Worm (Caenorhabditis elegans) whole organism, early embryonic: ENCODE measurements around the gene BE0003N10.1.

Experiments
- B0310.2 ChIP-seq: sonication (generic microtip); optimal IDR thresholded peaks from 2 replicates; lab custom pipeline; 2016; ENCODE audit warnings: mild to moderate bottlenecking, missing genetic modification characterization, missing compliant biosample characterization
- F13C5.2 ChIP-seq: sonication (generic microtip); optimal IDR thresholded peaks from 2 replicates; lab custom pipeline; 2017; ENCODE audit warnings: mild to moderate bottlenecking, missing genetic modification characterization, inconsistent platforms, missing compliant biosample characterization
- aly-1 ChIP-seq: sonication (generic microtip); optimal IDR thresholded peaks from 2 replicates; lab custom pipeline; 2016; ENCODE audit warnings: missing genetic modification characterization, missing compliant biosample characterization
- ama-1 ChIP-seq: fragments of 150-350 bp; optimal IDR thresholded peaks from 2 replicates; lab custom pipeline; 2014
- ceh-13 ChIP-seq: fragments of 200-800 bp; sonication (Bioruptor generic); optimal IDR thresholded peaks from 2 replicates; lab custom pipeline; 2018; ENCODE audit warnings: mild to moderate bottlenecking, missing genetic modification characterization, missing compliant biosample characterization
- ceh-36 ChIP-seq: sonication (generic microtip); optimal IDR thresholded peaks from 2 replicates; lab custom pipeline; 2016; ENCODE audit warnings: missing genetic modification characterization, inconsistent platforms, missing compliant biosample characterization
- ets-7 ChIP-seq: sonication (generic microtip); optimal IDR thresholded peaks from 2 replicates; lab custom pipeline; 2016; ENCODE audit warnings: missing genotype, missing genetic modification characterization, missing compliant biosample characterization
- flt-1 ChIP-seq: fragments of 200-800 bp; sonication (Bioruptor generic); IDR thresholded peaks from 2 replicates; pipeline ENCODE4 v1.3.6; 2022; ENCODE audit warnings: missing genetic modification characterization, missing compliant biosample characterization
- hmbx-1 ChIP-seq: sonication (generic microtip); optimal IDR thresholded peaks from 2 replicates; lab custom pipeline; 2016; ENCODE audit warnings: mild to moderate bottlenecking, missing genetic modification characterization, missing compliant biosample characterization
- hmg-4 ChIP-seq: fragments of 200-800 bp; sonication (Bioruptor generic); optimal IDR thresholded peaks from 2 replicates; lab custom pipeline; 2018; ENCODE audit warnings: mild to moderate bottlenecking, missing genetic modification characterization, missing compliant biosample characterization
- hnd-1 ChIP-seq: sonication (generic microtip); optimal IDR thresholded peaks from 2 replicates; lab custom pipeline; 2016; ENCODE audit warnings: missing genetic modification characterization, missing compliant biosample characterization
- pes-1 ChIP-seq: fragments of 200-800 bp; sonication (Bioruptor generic); IDR thresholded peaks from 2 replicates; pipeline ENCODE4 v1.3.6; 2022; ENCODE audit warnings: missing genetic modification reagents, missing genetic modification characterization, missing compliant biosample characterization
- scrt-1 ChIP-seq: fragments of 200-800 bp; sonication (Bioruptor generic); IDR thresholded peaks from 2 replicates; pipeline ENCODE4 v1.3.6; 2022; ENCODE audit warnings: missing genetic modification characterization, missing compliant biosample characterization
- sea-1 ChIP-seq: fragments of 200-800 bp; sonication (Bioruptor generic); conservative IDR thresholded peaks from 2 replicates; pipeline ENCODE4 v1.3.6; 2022; ENCODE audit warnings: missing genetic modification characterization, missing compliant biosample characterization
- tbx-11 ChIP-seq: fragments of 200-800 bp; sonication (Bioruptor generic); IDR thresholded peaks from 2 replicates; pipeline ENCODE4 v1.3.6; 2022; ENCODE audit warnings: missing genetic modification characterization, missing compliant biosample characterization
- tbx-37 ChIP-seq: fragments of 200-800 bp; sonication (Bioruptor generic); conservative IDR thresholded peaks from 2 replicates; pipeline ENCODE4 v1.3.6; 2022; ENCODE audit warnings: missing genetic modification reagents, missing genetic modification characterization, missing compliant biosample characterization
- tra-4 ChIP-seq: sonication (generic microtip); optimal IDR thresholded peaks from 2 replicates; lab custom pipeline; 2017; ENCODE audit warnings: missing genetic modification characterization, missing compliant biosample characterization

Gene BE0003N10.1

DNA sequence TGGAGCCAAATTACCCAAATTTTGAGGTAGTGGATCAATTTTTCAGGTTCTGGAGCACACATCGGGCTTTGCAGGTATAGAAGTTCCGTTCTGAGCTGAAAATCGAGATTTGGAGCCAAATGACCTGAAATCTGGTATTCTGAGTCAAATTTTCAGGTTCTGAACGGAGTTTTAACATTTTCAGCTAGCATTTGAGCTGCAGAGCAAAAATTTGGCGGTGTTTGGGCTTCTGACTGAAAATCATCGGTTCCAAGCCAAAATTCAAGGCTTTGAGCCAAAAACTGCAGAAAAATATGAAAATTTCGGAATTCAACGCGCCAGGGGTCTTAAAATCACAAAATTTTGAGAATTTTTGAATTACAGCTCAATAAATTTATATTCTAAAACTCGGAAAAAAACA is 6.3 kb upstream of the BE0003N10.1 start, which contains the start of the genes clc-26 and E_BE45912.2:
clc-26 (minus strand) TSS at position 101 of the 400 bp plus-strand sequence.
E_BE45912.2 (minus strand) TSS at position 139 of the 400 bp plus-strand sequence.
- TF ChIP-seq aly-1 (tag; lab: Kevin White, UChicago) (no peak), scrt-1 (GFP tag; lab: Robert Waterston, UW) (no peak), tra-4 (tag; lab: Kevin White, UChicago) (no peak), flt-1 (GFP tag; lab: Robert Waterston, UW) (no peak), hmbx-1 (no peak), tbx-37 (GFP tag; lab: Robert Waterston, UW) (no peak), F13C5.2 (no peak), ceh-36 (no peak)

DNA sequence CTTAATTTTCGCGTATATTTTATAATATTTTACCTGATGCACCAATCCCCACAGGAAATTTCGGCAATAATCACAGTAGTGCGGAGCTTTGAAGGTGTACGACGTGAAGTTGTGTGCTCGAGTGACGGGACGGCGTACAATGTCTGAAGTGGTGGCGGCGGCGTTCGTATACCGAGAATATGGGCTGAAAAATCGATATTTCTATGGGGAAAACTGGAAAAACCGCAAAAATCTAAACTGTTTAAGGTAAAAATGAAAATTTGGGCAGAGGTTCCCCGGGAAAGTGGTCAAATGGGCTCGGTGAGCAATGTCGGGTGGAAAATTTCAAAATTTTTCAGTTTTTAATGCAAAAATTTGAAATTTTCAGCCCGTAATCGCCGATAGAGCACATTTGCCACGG is 2.4 kb upstream of the BE0003N10.1 start:
- no peak for TF ChIP-seq tra-4 (tag; lab: Kevin White, UChicago)
- TF ChIP-seq B0310.2, result no peak
- no peak for TF ChIP-seq flt-1 (GFP tag; lab: Robert Waterston, UW)
- TF ChIP-seq hmbx-1, result no peak
- no peak for TF ChIP-seq ceh-36
- TF ChIP-seq aly-1 (tag; lab: Kevin White, UChicago), result no peak
- no peak for TF ChIP-seq ceh-13
- TF ChIP-seq tbx-37 (GFP tag; lab: Robert Waterston, UW), result no peak
- no peak for TF ChIP-seq sea-1 (GFP tag; lab: Robert Waterston, UW)
- TF ChIP-seq ama-1 (lab: Kevin White, UChicago), result no peak
- no peak for TF ChIP-seq ets-7 (tag; lab: Kevin White, UChicago)
- no peak for TF ChIP-seq hmg-4 (GFP tag; lab: Kevin White, UChicago)

DNA sequence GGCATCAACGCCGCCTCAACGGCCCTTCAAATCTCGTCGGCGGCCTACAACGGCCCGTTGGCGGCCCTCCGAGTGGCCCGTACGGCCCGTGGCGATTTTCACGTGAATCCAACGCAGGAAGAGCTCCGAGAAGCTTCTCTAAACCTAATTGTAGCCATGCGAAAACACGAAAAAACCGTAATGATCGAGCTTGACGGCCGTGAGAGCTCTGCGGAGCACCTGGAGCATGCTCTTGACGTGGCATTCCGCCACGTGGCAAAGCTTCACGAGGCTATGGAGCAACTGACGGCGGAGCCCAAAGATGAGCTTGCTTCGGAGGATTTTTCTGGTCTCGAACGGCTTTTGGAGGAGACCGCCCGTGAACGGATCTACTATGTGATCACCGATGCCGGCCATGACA is 2.8 kb downstream of the BE0003N10.1 start:
- TF ChIP-seq sea-1 (GFP tag; lab: Robert Waterston, UW) (no peak), aly-1 (tag; lab: Kevin White, UChicago) (no peak), hmg-4 (GFP tag; lab: Kevin White, UChicago) (no peak), hnd-1 (no peak), ets-7 (tag; lab: Kevin White, UChicago) (no peak), ceh-36 (no peak), ceh-13 (no peak), pes-1 (GFP tag; lab: Robert Waterston, UW) (no peak), tra-4 (tag; lab: Kevin White, UChicago) (no peak), B0310.2 (no peak), F13C5.2 (no peak), tbx-11 (no peak), hmbx-1 (no peak), flt-1 (GFP tag; lab: Robert Waterston, UW) (no peak), tbx-37 (GFP tag; lab: Robert Waterston, UW) (no peak), scrt-1 (GFP tag; lab: Robert Waterston, UW) (no peak), ama-1 (lab: Kevin White, UChicago) (no peak)

DNA sequence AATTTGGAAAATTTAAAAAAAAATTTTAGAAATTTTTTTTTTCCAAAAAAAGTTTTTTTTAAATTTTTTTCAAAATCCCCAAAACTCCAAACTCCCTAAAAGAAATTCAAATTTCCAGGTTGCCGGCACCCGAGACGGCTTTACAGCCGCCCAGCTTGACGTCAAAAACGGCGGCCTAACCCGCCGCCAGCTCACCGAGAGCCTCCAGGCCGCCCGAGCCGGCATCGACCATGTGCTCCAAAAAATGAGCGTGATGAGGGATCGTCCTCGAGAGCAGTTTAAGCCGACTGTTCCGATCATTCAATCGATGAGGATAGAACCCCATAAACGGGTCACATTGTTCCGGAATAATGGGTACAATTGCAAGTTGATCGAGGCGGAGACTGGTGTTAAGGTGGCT is 6.5 kb downstream of the BE0003N10.1 start:
- TF ChIP-seq aly-1 (tag; lab: Kevin White, UChicago), result no peak
- TF ChIP-seq tbx-37 (GFP tag; lab: Robert Waterston, UW), result no peak
- TF ChIP-seq ceh-36, result no peak
- TF ChIP-seq F13C5.2, result no peak
- TF ChIP-seq hmbx-1, result no peak
- TF ChIP-seq B0310.2, result no peak
- no peak for TF ChIP-seq ets-7 (tag; lab: Kevin White, UChicago)

DNA sequence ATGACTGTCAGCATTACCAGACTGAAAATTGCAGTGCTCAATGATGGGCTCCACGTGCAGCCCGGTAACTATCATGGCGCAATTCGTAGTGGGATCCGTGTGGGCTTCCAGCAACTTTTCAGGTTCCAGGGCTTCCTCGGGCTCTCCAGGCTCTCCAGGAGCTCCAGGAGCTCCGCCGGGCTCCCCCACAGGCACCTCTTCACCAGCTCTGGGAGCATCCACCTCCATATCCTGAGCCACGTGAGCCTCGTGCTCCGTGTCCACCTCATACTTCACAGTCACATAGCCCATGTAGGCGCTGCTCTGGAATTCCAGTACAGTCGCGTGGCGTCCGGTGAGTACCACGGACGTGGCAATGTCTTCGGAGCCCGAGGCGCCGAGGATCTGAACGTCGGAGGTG is 14.6 kb downstream of the BE0003N10.1 start:
- TF ChIP-seq B0310.2, result no peak

DNA sequence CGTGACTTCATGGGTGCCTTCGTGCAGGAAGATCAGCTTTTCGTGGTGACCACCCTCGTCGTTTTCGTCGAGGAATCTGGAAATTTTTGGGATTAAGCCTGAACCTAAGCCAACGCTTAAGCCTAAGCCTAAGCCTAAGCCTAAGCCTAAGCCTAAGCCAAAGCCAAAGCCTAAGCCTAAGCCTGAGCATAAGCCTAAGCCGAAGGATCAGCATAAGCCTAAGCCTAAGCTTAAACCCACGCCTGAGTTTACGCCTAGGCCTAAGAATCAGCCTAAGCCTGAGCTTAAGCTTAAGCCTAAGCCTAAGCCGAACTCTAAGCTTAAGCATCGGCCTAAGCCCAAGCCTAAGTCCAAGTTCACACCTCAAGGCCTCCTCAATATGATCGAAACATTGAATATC is 15.0 kb downstream of the BE0003N10.1 start:
- TF ChIP-seq ceh-36 (peak; percentile 90), scrt-1 (GFP tag; lab: Robert Waterston, UW) (no peak), tra-4 (tag; lab: Kevin White, UChicago) (no peak)

DNA sequence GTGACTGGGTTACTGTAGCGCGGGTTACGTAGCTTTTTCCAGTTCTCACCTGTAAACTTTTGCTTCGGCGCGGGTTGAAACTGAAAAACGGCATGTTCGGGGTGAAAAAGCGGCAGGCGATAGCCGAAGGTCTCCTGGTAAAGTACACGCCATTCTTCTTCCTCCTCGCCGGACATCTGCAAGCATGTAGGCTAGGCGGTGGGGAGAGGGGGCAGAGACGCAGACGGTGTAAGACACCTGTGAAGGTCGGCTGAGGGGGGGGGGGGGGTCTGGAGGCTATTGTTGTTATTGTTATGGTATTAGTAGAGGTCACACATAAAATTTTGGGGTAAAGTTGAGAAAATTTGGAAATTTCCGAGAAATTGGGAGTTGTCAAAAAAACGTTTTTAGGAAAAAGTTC is 15.8 kb downstream of the BE0003N10.1 start, which contains the start of gene fbxo-11.2:
fbxo-11.2 (minus strand) TSS at position 176 of the 400 bp plus-strand sequence.
- TF ChIP-seq sea-1 (GFP tag; lab: Robert Waterston, UW) (no peak), aly-1 (tag; lab: Kevin White, UChicago) (no peak), ets-7 (tag; lab: Kevin White, UChicago) (no peak), hnd-1 (no peak), F13C5.2 (no peak), tra-4 (tag; lab: Kevin White, UChicago) (no peak), pes-1 (GFP tag; lab: Robert Waterston, UW) (no peak), hmg-4 (GFP tag; lab: Kevin White, UChicago) (no peak), flt-1 (GFP tag; lab: Robert Waterston, UW) (no peak), scrt-1 (GFP tag; lab: Robert Waterston, UW) (no peak), ceh-13 (no peak), ceh-36 (no peak)

DNA sequence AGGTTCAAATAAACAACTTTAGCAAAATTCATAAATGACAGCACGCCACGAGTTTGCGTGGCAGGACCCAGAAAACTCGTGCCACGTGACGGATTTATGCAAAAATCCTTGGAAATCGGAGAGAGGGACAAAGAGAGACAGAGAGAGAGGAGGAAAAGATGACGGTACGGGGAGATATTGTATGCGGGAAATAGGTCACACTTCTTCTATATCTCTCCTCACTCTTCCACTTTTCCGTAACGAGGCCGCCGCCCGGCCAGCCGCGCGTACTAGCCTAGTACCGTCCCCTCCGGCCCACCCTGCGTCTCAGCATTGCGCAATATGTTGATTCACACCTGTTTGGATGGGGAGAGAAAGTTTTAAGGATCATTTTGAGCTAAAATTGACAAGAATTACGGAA is 16.8 kb downstream of the BE0003N10.1 start:
- TF ChIP-seq scrt-1 (GFP tag; lab: Robert Waterston, UW) (no peak), hmbx-1 (no peak), hmg-4 (GFP tag; lab: Kevin White, UChicago) (peak; percentile 56)

DNA sequence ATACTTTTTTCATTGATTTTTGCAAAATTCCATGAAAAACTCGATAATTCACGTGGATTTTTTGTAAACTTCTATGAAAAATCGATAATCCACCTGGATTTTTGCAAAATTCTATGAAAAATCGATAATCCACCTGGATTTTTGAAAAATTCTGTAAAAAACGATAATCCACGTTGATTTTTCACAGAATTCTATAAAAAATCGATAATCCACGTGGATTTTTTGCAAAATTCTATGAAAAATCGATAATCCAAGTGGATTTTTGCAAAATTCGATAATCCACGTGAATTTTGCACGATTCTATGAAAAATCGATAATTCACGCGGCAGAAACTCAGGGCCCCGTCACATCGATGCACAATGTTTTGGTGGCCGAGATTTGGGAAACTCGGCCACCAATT is 20.8 kb downstream of the BE0003N10.1 start:
- TF ChIP-seq hmg-4 (GFP tag; lab: Kevin White, UChicago) (no peak), ets-7 (tag; lab: Kevin White, UChicago) (no peak), F13C5.2 (no peak), B0310.2 (no peak), ceh-13 (no peak), tra-4 (tag; lab: Kevin White, UChicago) (no peak), flt-1 (GFP tag; lab: Robert Waterston, UW) (no peak), aly-1 (tag; lab: Kevin White, UChicago) (no peak), hmbx-1 (no peak), ama-1 (lab: Kevin White, UChicago) (no peak), ceh-36 (no peak), sea-1 (GFP tag; lab: Robert Waterston, UW) (no peak), hnd-1 (no peak), tbx-37 (GFP tag; lab: Robert Waterston, UW) (no peak), scrt-1 (GFP tag; lab: Robert Waterston, UW) (no peak), pes-1 (GFP tag; lab: Robert Waterston, UW) (no peak), tbx-11 (no peak)
